Worm (Caenorhabditis elegans) whole organism, mixed stage, embryonic: Measurements from ENCODE around the gene C23H5.15.
A peak's percentile ranks its signal among the peaks of the same experiment; 100 is the strongest.

ENCODE experiments used
- M03D4.4 ChIP-seq: sonication (generic microtip); optimal IDR thresholded peaks from 2 replicates; lab custom pipeline; 2017; ENCODE audit warnings: mild to moderate bottlenecking, missing genetic modification characterization, missing compliant biosample characterization
- bed-3 ChIP-seq: fragments of 200-800 bp; sonication (Bioruptor generic); optimal IDR thresholded peaks from 3 replicates; lab custom pipeline; 2018; ENCODE audit warnings: mild to moderate bottlenecking, missing genetic modification characterization, moderate library complexity, missing compliant biosample characterization
- blmp-1 ChIP-seq: fragments of 150-350 bp; optimal IDR thresholded peaks from 2 replicates; lab custom pipeline; 2014; ENCODE audit warnings: missing biosample characterization, missing genetic modification characterization
- ceh-43 ChIP-seq: fragments of 200-800 bp; sonication (Bioruptor generic); optimal IDR thresholded peaks from 2 replicates; lab custom pipeline; 2018; ENCODE audit warnings: mild to moderate bottlenecking, missing genetic modification characterization, moderate library complexity, missing compliant biosample characterization
- ceh-83 ChIP-seq: fragments of 200-800 bp; sonication (Bioruptor generic); optimal IDR thresholded peaks from 2 replicates; lab custom pipeline; 2018; ENCODE audit warnings: mild to moderate bottlenecking, missing genetic modification characterization, missing compliant biosample characterization
- ces-1 ChIP-seq: fragments of 150-350 bp; optimal IDR thresholded peaks from 2 replicates; lab custom pipeline; 2014; ENCODE audit warnings: missing biosample characterization, missing genetic modification reagents, missing genetic modification characterization
- cnd-1 ChIP-seq: fragments of 200-800 bp; sonication (Bioruptor generic); optimal IDR thresholded peaks from 2 replicates; lab custom pipeline; 2018; ENCODE audit warnings: mild to moderate bottlenecking, missing genetic modification characterization, missing compliant biosample characterization
- drap-1 ChIP-seq: fragments of 200-800 bp; sonication (Bioruptor generic); optimal IDR thresholded peaks from 3 replicates; lab custom pipeline; 2018; ENCODE audit warnings: mild to moderate bottlenecking, missing genetic modification characterization, missing compliant biosample characterization
- elt-1 ChIP-seq: sonication (generic microtip); optimal IDR thresholded peaks from 2 replicates; lab custom pipeline; 2017; ENCODE audit warnings: missing genetic modification characterization, mild to moderate bottlenecking, missing compliant biosample characterization, antibody characterized with exemption, moderate library complexity, borderline replicate concordance; ENCODE audit not compliant: insufficient read depth
- elt-3 ChIP-seq: fragments of 150-350 bp; optimal IDR thresholded peaks from 2 replicates; lab custom pipeline; 2014; ENCODE audit warnings: missing biosample characterization, missing genetic modification characterization
- flh-1 ChIP-seq: fragments of 200-800 bp; sonication (Bioruptor generic); optimal IDR thresholded peaks from 2 replicates; lab custom pipeline; 2018; ENCODE audit warnings: mild to moderate bottlenecking, missing genetic modification characterization, moderate library complexity, missing compliant biosample characterization
- ham-2 ChIP-seq: fragments of 200-800 bp; sonication (Bioruptor generic); optimal IDR thresholded peaks from 2 replicates; lab custom pipeline; 2018; ENCODE audit warnings: mild to moderate bottlenecking, missing genetic modification characterization, missing compliant biosample characterization
- lin-32 ChIP-seq: fragments of 200-800 bp; sonication (Bioruptor generic); optimal IDR thresholded peaks from 2 replicates; lab custom pipeline; 2018; ENCODE audit warnings: mild to moderate bottlenecking, missing genetic modification characterization, missing compliant biosample characterization
- lsy-2 ChIP-seq: fragments of 150-350 bp; optimal IDR thresholded peaks from 2 replicates; lab custom pipeline; 2014; ENCODE audit warnings: missing biosample characterization, missing genetic modification characterization
- mab-5 ChIP-seq: fragments of 150-350 bp; optimal IDR thresholded peaks from 2 replicates; lab custom pipeline; 2014; ENCODE audit warnings: missing biosample characterization, missing genetic modification characterization
- mep-1 ChIP-seq: fragments of 150-350 bp; optimal IDR thresholded peaks from 2 replicates; lab custom pipeline; 2017; ENCODE audit warnings: missing biosample characterization, missing genetic modification reagents, missing genetic modification characterization, inconsistent platforms
- mls-2 ChIP-seq: sonication (generic microtip); optimal IDR thresholded peaks from 2 replicates; lab custom pipeline; 2016; ENCODE audit warnings: mild to moderate bottlenecking, missing genetic modification characterization, moderate library complexity, missing compliant biosample characterization
- nhr-12 ChIP-seq: fragments of 150-350 bp; optimal IDR thresholded peaks from 2 replicates; lab custom pipeline; 2014; ENCODE audit warnings: missing biosample characterization, missing genetic modification characterization
- nhr-2 ChIP-seq: fragments of 150-350 bp; optimal IDR thresholded peaks from 2 replicates; lab custom pipeline; 2014; ENCODE audit warnings: missing biosample characterization, missing genetic modification characterization
- nhr-28 ChIP-seq: fragments of 150-350 bp; optimal IDR thresholded peaks from 2 replicates; lab custom pipeline; 2014; ENCODE audit warnings: missing biosample characterization, missing genetic modification characterization
- nhr-76 ChIP-seq: sonication (generic microtip); optimal IDR thresholded peaks from 2 replicates; lab custom pipeline; 2017; ENCODE audit warnings: missing biosample characterization, missing genetic modification characterization
- pha-4 ChIP-seq: fragments of 150-350 bp; optimal IDR thresholded peaks from 2 replicates; lab custom pipeline; 2018; ENCODE audit warnings: missing biosample characterization, missing genetic modification reagents, missing genetic modification characterization
- snpc-4 ChIP-seq: fragments of 150-350 bp; optimal IDR thresholded peaks from 2 replicates; lab custom pipeline; 2014; ENCODE audit warnings: missing biosample characterization, missing genetic modification characterization
- sptf-1 ChIP-seq: sonication (generic microtip); optimal IDR thresholded peaks from 2 replicates; lab custom pipeline; 2017; ENCODE audit warnings: mild to moderate bottlenecking, missing genetic modification characterization, moderate library complexity, missing compliant biosample characterization
- tbx-8 ChIP-seq: fragments of 200-800 bp; sonication (Bioruptor generic); optimal IDR thresholded peaks from 2 replicates; lab custom pipeline; 2018; ENCODE audit warnings: mild to moderate bottlenecking, missing genetic modification characterization, moderate library complexity, missing compliant biosample characterization
- unc-120 ChIP-seq: sonication (generic microtip); optimal IDR thresholded peaks from 2 replicates; lab custom pipeline; 2017; ENCODE audit warnings: missing genetic modification characterization, missing compliant biosample characterization; ENCODE audit not compliant: poor library complexity, severe bottlenecking
- unc-39 ChIP-seq: fragments of 150-350 bp; optimal IDR thresholded peaks from 2 replicates; lab custom pipeline; 2014; ENCODE audit warnings: missing biosample characterization, missing genetic modification characterization
- unc-62 ChIP-seq: fragments of 150-350 bp; optimal IDR thresholded peaks from 2 replicates; lab custom pipeline; 2014; ENCODE audit warnings: missing biosample characterization, missing genetic modification reagents, missing genetic modification characterization
- ztf-11 ChIP-seq: fragments of 150-350 bp; optimal IDR thresholded peaks from 2 replicates; lab custom pipeline; 2014; ENCODE audit warnings: missing biosample characterization, missing genetic modification characterization

The C23H5.15 gene

ce11 chrIV:2077159-2077835 is 25.4 kb downstream of the C23H5.15 start:
- TF ChIP-seq ces-1 (GFP tag; lab: Kevin White, UChicago), result peak; percentile 65
- no peak for TF ChIP-seq elt-1 (tag; lab: Kevin White, UChicago)

- TF ChIP-seq flh-1 (GFP tag; lab: Kevin White, UChicago), result no peak
- TF ChIP-seq ces-1 (GFP tag; lab: Kevin White, UChicago), result peak; percentile 24
- no peak for TF ChIP-seq bed-3 (GFP tag; lab: Kevin White, UChicago)
- no peak for TF ChIP-seq nhr-2 (tag; lab: Kevin White, UChicago)
- TF ChIP-seq nhr-12 (tag; lab: Kevin White, UChicago), result no peak
- TF ChIP-seq mab-5 (tag; lab: Kevin White, UChicago), result no peak
Measured at ce11 chrIV:2065895-2066294, 36.8 kb downstream of the C23H5.15 start, which contains the start of gene arrd-26. Gene arrd-26 (plus strand): TSS chrIV:2066195.

ce11 chrIV:2059011-2059410 is 43.7 kb downstream of the C23H5.15 start, which contains the start of gene R05C11.2:
Gene R05C11.2 (minus strand): TSS chrIV:2059111.
- TF ChIP-seq nhr-28 (tag; lab: Kevin White, UChicago) (no peak), unc-39 (tag; lab: Kevin White, UChicago) (no peak), flh-1 (GFP tag; lab: Kevin White, UChicago) (no peak), blmp-1 (no peak), unc-62 (GFP tag; lab: Kevin White, UChicago) (no peak), ham-2 (GFP tag; lab: Kevin White, UChicago) (no peak), elt-1 (tag; lab: Kevin White, UChicago) (no peak), ceh-43 (no peak), pha-4 (no peak), ztf-11 (no peak), sptf-1 (tag; lab: Kevin White, UChicago) (no peak), snpc-4 (tag; lab: Kevin White, UChicago) (no peak)
- TF ChIP-seq, all 35 proteins: peak for 0

ce11 chrIV:2057462-2057861 is 45.2 kb downstream of the C23H5.15 start:
- TF ChIP-seq nhr-76 (tag; lab: Kevin White, UChicago) (no peak), mep-1 (no peak), ceh-83 (GFP tag; lab: Kevin White, UChicago) (no peak), ceh-43 (no peak), lin-32 (GFP tag; lab: Kevin White, UChicago) (no peak), M03D4.4 (tag; lab: Kevin White, UChicago) (no peak), elt-1 (tag; lab: Kevin White, UChicago) (no peak), lsy-2 (tag; lab: Kevin White, UChicago) (no peak), cnd-1 (tag; lab: Kevin White, UChicago) (no peak), snpc-4 (tag; lab: Kevin White, UChicago) (no peak), blmp-1 (no peak)
- TF ChIP-seq, all 35 proteins: peak for 0

ce11 chrIV:2053591-2053990 is 49.1 kb downstream of the C23H5.15 start:
- no peak for TF ChIP-seq blmp-1
- TF ChIP-seq snpc-4 (tag; lab: Kevin White, UChicago), result no peak
- peak; percentile 31 for TF ChIP-seq unc-120 (tag; lab: Kevin White, UChicago)
- no peak for TF ChIP-seq nhr-28 (tag; lab: Kevin White, UChicago)
- no peak for TF ChIP-seq ceh-43
- peak; percentile 93 for TF ChIP-seq ces-1 (GFP tag; lab: Kevin White, UChicago)
- TF ChIP-seq nhr-76 (tag; lab: Kevin White, UChicago), result no peak
- no peak for TF ChIP-seq nhr-2 (tag; lab: Kevin White, UChicago)
- no peak for TF ChIP-seq cnd-1 (tag; lab: Kevin White, UChicago)
- peak; percentile 0 for TF ChIP-seq unc-62 (GFP tag; lab: Kevin White, UChicago)
- no peak for TF ChIP-seq elt-3
- no peak for TF ChIP-seq flh-1 (GFP tag; lab: Kevin White, UChicago)
- TF ChIP-seq, all 35 proteins: peak for 3

ce11 chrIV:2052337-2052736 is 50.4 kb downstream of the C23H5.15 start:
- TF ChIP-seq pha-4 (no peak), bed-3 (GFP tag; lab: Kevin White, UChicago) (no peak), ceh-83 (GFP tag; lab: Kevin White, UChicago) (no peak), ces-1 (GFP tag; lab: Kevin White, UChicago) (peak; percentile 96), tbx-8 (GFP tag; lab: Kevin White, UChicago) (no peak), mls-2 (tag; lab: Kevin White, UChicago) (no peak), drap-1 (no peak), flh-1 (GFP tag; lab: Kevin White, UChicago) (no peak), unc-39 (tag; lab: Kevin White, UChicago) (no peak)
